Worm (Caenorhabditis elegans): ENCODE data around the gene Y57G11C.3.

The Y57G11C.3 gene

DNA sequence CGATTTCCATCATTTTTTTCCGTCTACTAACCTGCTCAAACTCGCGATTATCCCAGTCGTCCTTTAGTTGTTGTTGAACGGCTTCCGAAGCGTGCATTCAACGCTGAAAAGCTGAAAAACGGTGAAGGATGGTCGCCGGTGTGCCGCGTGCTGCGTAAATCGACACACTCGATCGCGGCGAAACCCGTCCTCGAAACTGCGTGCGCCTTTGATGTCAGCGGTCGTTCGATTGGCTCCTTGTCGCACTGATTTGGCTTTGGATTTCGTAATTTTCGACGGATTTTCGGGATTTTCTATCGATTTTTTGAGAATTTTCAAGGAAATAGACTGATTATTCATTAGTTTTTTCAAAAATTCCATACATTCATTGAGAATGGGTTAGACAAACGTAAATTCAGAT lies 29.4 kb downstream of the Y57G11C.3 start, which contains the start of the genes Y57G11C.1147 and nuo-3:
Gene Y57G11C.1147 (minus strand): TSS at position 161 of the 400 bp plus-strand sequence.
Gene nuo-3 (minus strand): TSS at position 191 of the 400 bp plus-strand sequence.
- TF ChIP-seq nhr-237 (tag; optimal IDR thresholded peaks at IDR 0.05) (no peak), Y105C5A.15 (GFP tag; IDR thresholded peaks at IDR 0.05) (no peak), madf-9 (GFP tag; conservative IDR thresholded peaks at IDR 0.05) (no peak), fkh-10 (GFP tag; optimal IDR thresholded peaks at IDR 0.05) (no peak), mxl-2 (GFP tag; conservative IDR thresholded peaks at IDR 0.05) (no peak), aha-1 (tag) (peak; percentile 26), ceh-44 (GFP tag; IDR thresholded peaks at IDR 0.05) (no peak), nhr-28 (tag; optimal IDR thresholded peaks at IDR 0.05) (no peak), lin-38 (GFP tag; IDR thresholded peaks at IDR 0.05) (no peak), unc-62 (GFP tag; optimal IDR thresholded peaks at IDR 0.05 in 1 of 2) (no peak), unc-62 (tag; optimal IDR thresholded peaks at IDR 0.05) (no peak), set-16 (GFP tag; IDR thresholded peaks at IDR 0.05) (peak; percentile 29; the same call in 1 of the 2 replicates), mdt-29 (GFP tag; IDR thresholded peaks at IDR 0.05) (no peak), unc-130 (GFP tag; optimal IDR thresholded peaks at IDR 0.05) (no peak), saeg-2 (GFP tag; IDR thresholded peaks at IDR 0.05) (no peak), hlh-30 (tag; optimal IDR thresholded peaks at IDR 0.05; ENCODE audit: insufficient read depth) (peak; percentile 63), ztf-11 (tag; optimal IDR thresholded peaks at IDR 0.05) (no peak), R02D3.7 (tag; optimal IDR thresholded peaks at IDR 0.05) (peak; percentile 48), dve-1 (tag; optimal IDR thresholded peaks at IDR 0.05; ENCODE audit: insufficient read depth) (no peak), gei-8 (GFP tag; optimal IDR thresholded peaks at IDR 0.05) (no peak), vab-7 (GFP tag; IDR thresholded peaks at IDR 0.05) (no peak), daf-8 (GFP tag; IDR thresholded peaks at IDR 0.05) (no peak), ztf-7 (tag; optimal IDR thresholded peaks at IDR 0.05) (no peak), fos-1 (tag; optimal IDR thresholded peaks at IDR 0.05) (no peak), lsy-2 (tag; optimal IDR thresholded peaks at IDR 0.05) (peak in 1 of 2 experiments; percentile 8), ZK546.5 (tag; optimal IDR thresholded peaks at IDR 0.05) (no peak), snpc-4 (tag; optimal IDR thresholded peaks at IDR 0.05) (no peak), daf-19 (GFP tag; conservative IDR thresholded peaks at IDR 0.05) (no peak), T20F7.1 (GFP tag; optimal IDR thresholded peaks at IDR 0.05) (no peak), php-3 (GFP tag; IDR thresholded peaks at IDR 0.05) (no peak), ama-1 (optimal IDR thresholded peaks at IDR 0.05) (peak; percentile 32), zip-11 (GFP tag; IDR thresholded peaks at IDR 0.05) (no peak), ctbp-1 (GFP tag; IDR thresholded peaks at IDR 0.05) (no peak), ceh-62 (tag; optimal IDR thresholded peaks at IDR 0.05) (no peak), skn-1 (tag; optimal IDR thresholded peaks at IDR 0.05) (no peak), mes-2 (tag; optimal IDR thresholded peaks at IDR 0.05; ENCODE audit: poor library complexity, severe bottlenecking) (peak; percentile 38), tra-1 (GFP tag; IDR thresholded peaks at IDR 0.05) (no peak), duxl-1 (tag; optimal IDR thresholded peaks at IDR 0.05; ENCODE audit: poor library complexity) (no peak), hlh-11 (tag; optimal IDR thresholded peaks at IDR 0.05) (no peak), mxl-3 (GFP tag; optimal IDR thresholded peaks at IDR 0.05) (peak; percentile 23), zfp-2 (tag; optimal IDR thresholded peaks at IDR 0.05) (no peak), nhr-102 (tag; optimal IDR thresholded peaks at IDR 0.05) (no peak), spr-3 (GFP tag; optimal IDR thresholded peaks at IDR 0.05) (no peak), pha-4 (GFP tag; IDR thresholded peaks at IDR 0.05) (no peak), pha-4 (tag; optimal IDR thresholded peaks at IDR 0.05) (no peak), zfp-3 (GFP tag; conservative IDR thresholded peaks at IDR 0.05) (no peak), attf-4 (tag; optimal IDR thresholded peaks at IDR 0.05) (no peak), arid-1 (GFP tag; conservative IDR thresholded peaks at IDR 0.05) (no peak), ceh-28 (tag; optimal IDR thresholded peaks at IDR 0.05) (no peak), zag-1 (tag; optimal IDR thresholded peaks at IDR 0.05) (no peak), egl-27 (tag; optimal IDR thresholded peaks at IDR 0.05) (no peak), daf-16 (GFP tag; optimal IDR thresholded peaks at IDR 0.05) (no peak), daf-16 (tag; optimal IDR thresholded peaks at IDR 0.05) (peak; percentile 15)

Data from whole organism, L4 larva.